Fruit fly (Drosophila melanogaster): ENCODE results near the gene Gug.

DNA sequence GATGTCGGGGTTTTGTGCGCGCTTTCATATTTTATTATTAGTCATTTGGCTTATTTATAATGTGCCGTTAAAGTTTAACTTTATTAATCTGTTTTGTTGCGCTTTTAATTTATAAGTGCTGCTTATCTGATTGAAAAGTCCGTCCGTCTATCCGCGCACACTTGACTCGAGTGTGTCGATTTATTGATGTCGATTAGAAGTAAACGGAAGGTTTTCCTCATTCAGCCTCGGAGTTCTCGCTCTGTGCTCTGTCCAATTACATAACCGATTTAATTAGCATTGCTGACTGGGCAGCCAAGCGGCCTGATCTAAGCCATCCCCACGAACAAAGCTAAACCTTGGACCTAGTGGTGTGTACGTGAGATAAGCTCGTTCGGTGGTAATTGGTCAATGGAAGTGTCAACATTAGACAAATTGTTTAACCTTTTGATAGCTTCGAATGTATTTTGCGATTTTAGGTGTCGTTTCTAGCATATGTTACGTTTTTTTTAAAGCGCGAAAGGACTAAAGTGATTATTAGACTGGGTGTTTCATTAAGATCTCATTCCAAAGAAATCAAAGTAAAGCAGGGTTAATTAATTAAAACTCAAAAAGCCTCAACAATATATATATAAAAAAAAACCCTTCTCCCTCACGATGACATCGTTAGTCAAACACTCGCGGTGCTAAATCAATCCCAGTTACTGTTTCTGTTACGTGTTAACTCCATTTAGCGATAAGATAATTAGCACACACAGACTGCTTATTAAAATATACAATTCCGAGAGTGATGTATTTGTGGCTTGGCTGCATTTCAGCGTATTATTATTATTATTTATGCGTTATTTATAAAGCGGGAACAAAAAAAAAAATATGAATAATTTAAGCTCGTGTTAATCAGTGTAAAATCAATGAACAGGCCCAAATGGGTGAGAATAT is 4.0 kb downstream of the Gug start:
- TF ChIP-seq psq (optimal IDR thresholded peaks at IDR 0.05): no peak
- TF ChIP-seq insv (optimal IDR thresholded peaks at IDR 0.05): no peak

Measured in Kc167 (cell line).